Worm (Caenorhabditis elegans): ENCODE data around the gene F59B2.12.

The F59B2.12 gene

DNA sequence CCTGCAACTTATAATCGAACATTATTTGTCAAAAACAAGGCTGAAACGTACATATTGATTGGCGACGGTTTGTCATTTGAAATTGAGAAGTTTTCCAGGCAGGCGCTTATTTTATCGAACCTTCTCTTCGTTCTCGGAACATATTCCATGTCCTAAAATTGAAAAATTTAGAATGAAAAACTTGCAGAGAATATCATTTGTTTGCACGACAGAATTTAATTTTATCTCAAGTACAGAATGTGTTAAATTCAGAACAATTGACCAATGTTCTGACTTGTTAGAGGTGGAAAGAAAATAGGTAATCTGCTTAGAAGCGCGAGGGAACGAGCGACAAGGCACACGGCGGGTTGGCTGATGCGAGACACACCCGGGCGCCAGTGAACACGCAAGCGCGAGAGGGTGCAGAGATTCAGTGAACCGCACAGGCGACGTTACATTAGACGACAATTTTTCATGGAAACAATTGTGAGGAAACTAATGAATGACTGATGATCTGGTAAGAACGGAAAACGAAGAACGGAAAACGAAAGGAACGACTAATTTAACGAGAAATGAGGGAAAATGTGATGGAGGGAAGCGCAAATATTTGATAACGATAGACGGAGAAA lies 35.1 kb downstream of the F59B2.12 start (continued):
- peak; percentile 49 for TF ChIP-seq nhr-80 (tag; optimal IDR thresholded peaks at IDR 0.05)
- TF ChIP-seq ceh-40 (GFP tag; IDR thresholded peaks at IDR 0.05) = peak; percentile 72; the same call in 1 of the 2 replicates
- 0 out of 2 replicates have a peak, but pooled peaks have one; percentile 86 for TF ChIP-seq aptf-3 (GFP tag; IDR thresholded peaks at IDR 0.05)
- no peak for TF ChIP-seq hrde-1 (tag; optimal IDR thresholded peaks at IDR 0.05; ENCODE audit: borderline replicate concordance)
- no peak for TF ChIP-seq dpl-1 (GFP tag; optimal IDR thresholded peaks at IDR 0.05)
- TF ChIP-seq rcor-1 (GFP tag; IDR thresholded peaks at IDR 0.05) = peak; percentile 53
- no peak for TF ChIP-seq lir-1 (GFP tag; conservative IDR thresholded peaks at IDR 0.05)
- TF ChIP-seq madf-3 (GFP tag; IDR thresholded peaks at IDR 0.05) = no peak; the same call in 1 of the 2 replicates
- peak; percentile 81 for TF ChIP-seq nfyb-1 (GFP tag; IDR thresholded peaks at IDR 0.05)
- TF ChIP-seq him-1 (tag; optimal IDR thresholded peaks at IDR 0.05) = no peak
- peak; percentile 45 for TF ChIP-seq ceh-27 (GFP tag; optimal IDR thresholded peaks at IDR 0.05)
- TF ChIP-seq B0035.1 (tag; optimal IDR thresholded peaks at IDR 0.05) = peak; percentile 50
- peak; percentile 68; the same call in 1 of the 2 replicates for TF ChIP-seq cebp-2 (GFP tag; IDR thresholded peaks at IDR 0.05)
- TF ChIP-seq ztf-18 (tag; optimal IDR thresholded peaks at IDR 0.05) = no peak
- peak; percentile 3 for TF ChIP-seq F23B12.7 (tag; optimal IDR thresholded peaks at IDR 0.05; ENCODE audit: insufficient read depth)
- peak; percentile 31 for TF ChIP-seq die-1 (tag; optimal IDR thresholded peaks at IDR 0.05)
- TF ChIP-seq ceh-100 (GFP tag; IDR thresholded peaks at IDR 0.05) = peak; percentile 59
- TF ChIP-seq repo-1 (tag; optimal IDR thresholded peaks at IDR 0.05) = no peak
- peak; percentile 25 to 44 for TF ChIP-seq let-607 (tag; optimal IDR thresholded peaks at IDR 0.05)
- no peak for TF ChIP-seq ccch-3 (GFP tag; optimal IDR thresholded peaks at IDR 0.05)

DNA sequence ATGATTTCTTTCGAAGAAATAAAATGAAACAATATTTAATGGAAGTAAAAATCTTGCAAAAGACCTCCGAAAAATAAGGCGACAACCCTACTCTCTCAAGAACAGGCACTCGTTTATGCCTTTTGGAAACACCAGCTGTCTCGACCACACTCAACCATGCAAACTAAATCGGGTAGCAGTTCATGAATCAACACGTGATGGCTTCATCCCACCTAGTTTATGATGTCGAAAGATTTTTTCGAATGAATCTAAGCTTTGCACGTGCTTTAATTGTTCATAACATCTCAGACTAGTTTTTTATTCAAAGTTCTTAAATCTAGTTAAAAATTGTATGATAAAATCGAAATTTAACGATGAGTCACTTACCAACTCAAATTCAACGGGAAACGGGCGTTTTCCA lies 35.9 kb downstream of the F59B2.12 start:
- TF ChIP-seq tbp1 (GFP tag; optimal IDR thresholded peaks at IDR 0.05) (peak; percentile 11), efl-1 (GFP tag; optimal IDR thresholded peaks at IDR 0.05) (no peak), ztf-28 (GFP tag; IDR thresholded peaks at IDR 0.05) (no peak), lin-26 (GFP tag; IDR thresholded peaks at IDR 0.05) (peak; percentile 19; the same call in 1 of the 2 replicates), akir-1 (GFP tag; optimal IDR thresholded peaks at IDR 0.05) (no peak), ama-1 (optimal IDR thresholded peaks at IDR 0.05) (peak; percentile 87), ama-1 (GFP tag; optimal IDR thresholded peaks at IDR 0.05) (no peak), nfya-1 (tag; optimal IDR thresholded peaks at IDR 0.05; ENCODE audit: borderline replicate concordance, insufficient read depth) (no peak)

DNA sequence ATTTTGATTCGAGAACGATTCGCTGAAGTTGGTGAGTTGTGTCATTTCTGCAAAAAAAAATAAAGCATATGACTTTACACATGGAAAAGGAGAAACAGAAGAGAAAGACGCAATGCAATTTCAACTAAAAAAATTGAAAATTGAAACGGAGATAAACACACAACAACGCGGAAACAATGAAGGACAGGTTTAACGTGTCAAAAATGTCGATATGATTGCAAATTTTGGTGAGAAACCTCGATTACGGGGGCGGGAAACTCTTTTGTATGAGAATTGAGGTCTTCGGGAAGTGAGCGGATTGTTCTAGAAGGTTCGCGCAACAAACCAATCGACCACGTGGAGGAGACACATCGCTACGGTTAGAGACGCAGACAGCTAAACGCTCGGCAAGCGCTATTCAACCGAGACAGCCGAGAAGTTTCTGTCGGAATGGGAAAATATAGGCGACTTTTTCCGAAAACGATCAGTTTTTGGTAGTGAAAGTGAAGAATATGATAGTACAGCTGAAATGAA lies 36.4 kb downstream of the F59B2.12 start, which contains the start of gene R107.5:
R107.5 (minus strand) TSS at position 51 of the 513 bp plus-strand sequence.
- no peak for TF ChIP-seq aptf-2 (GFP tag; conservative IDR thresholded peaks at IDR 0.05)
- TF ChIP-seq sdz-38 (tag; optimal IDR thresholded peaks at IDR 0.05) = no peak
- peak; percentile 70; the same call in 1 of the 2 replicates for TF ChIP-seq cebp-1 (GFP tag; IDR thresholded peaks at IDR 0.05)
- TF ChIP-seq cebp-1 (tag; optimal IDR thresholded peaks at IDR 0.05) = peak; percentile 89
- TF ChIP-seq K12H6.12 (tag; optimal IDR thresholded peaks at IDR 0.05) = peak; percentile 96
- peak; percentile 90 for TF ChIP-seq athp-1 (tag; optimal IDR thresholded peaks at IDR 0.05)
- no peak for TF ChIP-seq snpc-4 (GFP tag; optimal IDR thresholded peaks at IDR 0.05)
- peak in 2 of 4 experiments; percentile 48 to 77 for TF ChIP-seq snpc-4 (tag; optimal IDR thresholded peaks at IDR 0.05)
- TF ChIP-seq nfya-2 (GFP tag; IDR thresholded peaks at IDR 0.05) = no peak
- peak; percentile 97 for TF ChIP-seq lin-40 (tag; optimal IDR thresholded peaks at IDR 0.05)
- TF ChIP-seq repo-1 (tag; optimal IDR thresholded peaks at IDR 0.05) = peak; percentile 96
- TF ChIP-seq F57A8.1 (GFP tag; optimal IDR thresholded peaks at IDR 0.05) = no peak
- no peak for TF ChIP-seq him-1 (tag; optimal IDR thresholded peaks at IDR 0.05)
- no peak for TF ChIP-seq ztf-25 (GFP tag; IDR thresholded peaks at IDR 0.05)
- TF ChIP-seq attf-3 (GFP tag; conservative IDR thresholded peaks at IDR 0.05) = peak; percentile 66; the same call in 1 of the 2 replicates
- TF ChIP-seq F55B11.4 (tag; optimal IDR thresholded peaks at IDR 0.05; ENCODE audit: borderline replicate concordance, insufficient read depth) = no peak
- TF ChIP-seq ztf-28 (GFP tag; IDR thresholded peaks at IDR 0.05) = 0 out of 2 replicates have a peak, but pooled peaks have one; percentile 56
- peak; percentile 76 for TF ChIP-seq tbp1 (GFP tag; optimal IDR thresholded peaks at IDR 0.05)
- peak; percentile 82 for TF ChIP-seq F10E7.11 (tag; optimal IDR thresholded peaks at IDR 0.05)
- TF ChIP-seq ekl-4 (GFP tag; IDR thresholded peaks at IDR 0.05) = peak; percentile 98
- peak; percentile 51 for TF ChIP-seq D2030.7 (GFP tag; IDR thresholded peaks at IDR 0.05)
